Fruit fly (Drosophila melanogaster): Measurements from ENCODE around the gene Ubr3.

The Ubr3 gene

DNA sequence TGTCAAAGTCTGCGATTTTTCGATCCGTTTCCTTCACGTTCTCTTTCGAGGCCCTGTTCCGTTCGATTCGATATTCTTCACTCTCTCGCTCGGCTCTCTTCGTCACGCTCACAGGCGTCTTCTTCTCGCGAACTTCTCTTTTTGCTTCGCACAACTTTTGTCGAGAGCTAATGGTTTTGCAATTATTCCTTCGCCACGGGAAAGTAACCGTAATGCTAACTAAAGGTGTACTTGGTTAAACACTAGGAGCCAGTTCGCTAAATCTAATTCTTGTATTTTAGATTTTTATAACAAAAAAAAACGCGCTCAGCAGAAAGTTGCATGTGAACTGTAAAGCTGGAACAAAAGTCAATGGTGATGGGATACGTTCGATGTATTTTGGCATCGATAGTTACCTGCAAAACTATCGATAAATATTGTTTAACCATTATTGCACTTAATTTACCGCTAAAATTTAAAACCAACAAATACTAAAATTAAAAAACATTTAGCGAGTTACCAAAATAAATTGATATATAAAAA is 4.6 kb upstream of the Ubr3 start, which contains the start of gene mahe (continued):
- TF ChIP-seq Sry-δ (GFP tag; optimal IDR thresholded peaks at IDR 0.05) = peak; percentile 89
- no peak for TF ChIP-seq CG10431 (GFP tag; optimal IDR thresholded peaks at IDR 0.05)
- peak in 1 of 2 experiments; percentile 14 for TF ChIP-seq Pdp1 (GFP tag; optimal IDR thresholded peaks at IDR 0.05)
- TF ChIP-seq pros (GFP tag; optimal IDR thresholded peaks at IDR 0.05) = peak; percentile 46
- no peak for TF ChIP-seq chn (GFP tag; optimal IDR thresholded peaks at IDR 0.05)
- TF ChIP-seq hbn (GFP tag; IDR thresholded peaks at IDR 0.05; ENCODE audit: partially characterized antibody) = peak; percentile 75
- peak; percentile 74 for TF ChIP-seq inv (GFP tag; IDR thresholded peaks at IDR 0.05; ENCODE audit: partially characterized antibody)
- TF ChIP-seq gfzf (GFP tag; optimal IDR thresholded peaks at IDR 0.05) = peak; percentile 21
- TF ChIP-seq CG18011 (GFP tag; optimal IDR thresholded peaks at IDR 0.05) = no peak
- no peak for TF ChIP-seq gsb (GFP tag; IDR thresholded peaks at IDR 0.05)
- TF ChIP-seq CG8290 (GFP tag; optimal IDR thresholded peaks at IDR 0.05) = no peak
- TF ChIP-seq CG8290 (tag; optimal IDR thresholded peaks at IDR 0.05) = no peak
- no peak for TF ChIP-seq CG2199 (GFP tag; IDR thresholded peaks at IDR 0.05)
- no peak for TF ChIP-seq CG8924 (tag; optimal IDR thresholded peaks at IDR 0.05)
- peak; percentile 91 for TF ChIP-seq CG6791 (GFP tag; IDR thresholded peaks at IDR 0.05; ENCODE audit: partially characterized antibody)
- peak; percentile 91 for TF ChIP-seq amos (GFP tag; IDR thresholded peaks at IDR 0.05; ENCODE audit: partially characterized antibody)
- no peak for TF ChIP-seq bigmax (GFP tag; optimal IDR thresholded peaks at IDR 0.05)
- TF ChIP-seq E2f2 (GFP tag; IDR thresholded peaks at IDR 0.05) = peak; percentile 86
- TF ChIP-seq sc (optimal IDR thresholded peaks at IDR 0.05) = no peak
- no peak for TF ChIP-seq sc (GFP tag; optimal IDR thresholded peaks at IDR 0.05)
- peak; percentile 17 for TF ChIP-seq YL-1 (GFP tag; optimal IDR thresholded peaks at IDR 0.05)
- no peak for TF ChIP-seq bsh (GFP tag; optimal IDR thresholded peaks at IDR 0.05)
- peak; percentile 91 for TF ChIP-seq CG2116 (GFP tag; optimal IDR thresholded peaks at IDR 0.05)
- no peak for TF ChIP-seq btn (GFP tag; optimal IDR thresholded peaks at IDR 0.05)
- TF ChIP-seq CG2202 (tag; optimal IDR thresholded peaks at IDR 0.05) = no peak
- TF ChIP-seq Fer1 (GFP tag; optimal IDR thresholded peaks at IDR 0.05) = no peak
- peak; percentile 76 for TF ChIP-seq HLH4C (GFP tag; IDR thresholded peaks at IDR 0.05; ENCODE audit: partially characterized antibody)
- TF ChIP-seq eve (GFP tag; optimal IDR thresholded peaks at IDR 0.05) = no peak
- no peak for TF ChIP-seq Optix (GFP tag; IDR thresholded peaks at IDR 0.05)
- no peak for TF ChIP-seq crp (GFP tag; optimal IDR thresholded peaks at IDR 0.05)
- no peak for TF ChIP-seq CG8944 (GFP tag; optimal IDR thresholded peaks at IDR 0.05)
- TF ChIP-seq CG11560 (tag; IDR thresholded peaks at IDR 0.05) = no peak
- peak; percentile 13 for TF ChIP-seq CG4617 (GFP tag; optimal IDR thresholded peaks at IDR 0.05; ENCODE audit: borderline replicate concordance)
- TF ChIP-seq Dip2 (GFP tag; IDR thresholded peaks at IDR 0.05) = no peak
- TF ChIP-seq Fer3 (tag; optimal IDR thresholded peaks at IDR 0.05) = no peak
- peak in 1 of 2 experiments; percentile 67 for TF ChIP-seq tll (GFP tag; optimal IDR thresholded peaks at IDR 0.05)
- peak; percentile 21 for TF ChIP-seq Ets97D (GFP tag; optimal IDR thresholded peaks at IDR 0.05)
- no peak for TF ChIP-seq zfh2 (GFP tag; optimal IDR thresholded peaks at IDR 0.05)
- no peak for TF ChIP-seq Jarid2 (GFP tag; optimal IDR thresholded peaks at IDR 0.05)
- TF ChIP-seq Hand (GFP tag; optimal IDR thresholded peaks at IDR 0.05) = no peak
- peak; percentile 11 for TF ChIP-seq CG12391 (tag; optimal IDR thresholded peaks at IDR 0.05)
- no peak for TF ChIP-seq CG15011 (GFP tag; optimal IDR thresholded peaks at IDR 0.05)
- peak; percentile 59; the same call in 1 of the 2 replicates for TF ChIP-seq nerfin-2 (GFP tag; IDR thresholded peaks at IDR 0.05; ENCODE audit: partially characterized antibody)
- no peak for TF ChIP-seq CG34422 (GFP tag; IDR thresholded peaks at IDR 0.05)
- TF ChIP-seq Deaf1 (tag; optimal IDR thresholded peaks at IDR 0.05) = no peak
- TF ChIP-seq CG7963 (GFP tag; IDR thresholded peaks at IDR 0.05; ENCODE audit: partially characterized antibody) = peak; percentile 74
- no peak for TF ChIP-seq CHES-1-like (GFP tag; optimal IDR thresholded peaks at IDR 0.05)
- TF ChIP-seq CG10267 (tag; optimal IDR thresholded peaks at IDR 0.05) = peak; percentile 29
- TF ChIP-seq CG8089 (GFP tag; optimal IDR thresholded peaks at IDR 0.05) = no peak

Data from whole organism, embryonic.